Fruit fly (Drosophila melanogaster) S2 (cell line): ENCODE data around the gene CG33700.

Source experiments
- CG8478 ChIP-seq: fragments of >200 bp; optimal IDR thresholded peaks from 2 replicates; lab custom pipeline; 2018
- CTCF ChIP-seq, 2 experiments: fragments of >200 bp; optimal IDR thresholded peaks; 2 replicates each; lab custom pipeline; 2018

DNA sequence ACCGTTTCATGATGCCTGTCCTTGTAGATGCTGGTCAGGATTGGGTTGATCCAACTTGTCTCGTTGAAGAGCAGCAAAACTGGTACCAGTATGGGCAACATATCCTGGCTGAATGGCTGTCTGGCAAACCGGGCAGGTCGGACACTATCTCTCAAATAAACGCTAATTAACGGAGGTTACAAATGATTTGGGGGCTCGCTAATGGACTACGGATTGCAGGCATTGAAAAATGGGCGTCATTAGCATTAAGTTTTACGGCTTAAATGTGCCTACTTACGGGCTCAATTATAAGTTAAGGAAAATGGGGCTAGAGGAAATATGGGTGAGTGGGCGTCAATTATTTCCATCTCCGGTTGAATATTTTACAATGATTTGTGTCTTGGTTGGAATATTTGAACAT lies 18.6 kb upstream of the CG33700 start, which contains the start of gene Ir67a:
- TF ChIP-seq CG8478 (lab: Kevin White, UChicago) (no peak), CTCF (optimal IDR thresholded peaks at IDR 0.05; lab: Kevin White, UChicago) (no peak)
